Worm (Caenorhabditis elegans) whole organism, L4 larva: Measurements from ENCODE around the gene ZK666.12.

Source experiments
- D1046.2 ChIP-seq: fragments of 200-800 bp; sonication (Bioruptor generic); IDR thresholded peaks from 2 replicates; pipeline ENCODE4 v1.3.6; 2022; ENCODE audit warnings: missing genetic modification characterization, missing compliant biosample characterization
- F44E2.7 ChIP-seq: fragments of 200-800 bp; sonication (Bioruptor generic); IDR thresholded peaks from 2 replicates; pipeline ENCODE4 v2.1.2; 2022; ENCODE audit warnings: missing genetic modification characterization, missing compliant biosample characterization
- Y75B8A.6 ChIP-seq: fragments of 200-800 bp; sonication (Bioruptor generic); IDR thresholded peaks from 2 replicates; pipeline ENCODE4 v1.3.6; 2022; ENCODE audit warnings: missing genetic modification reagents, missing genetic modification characterization, missing compliant biosample characterization
- ZK546.5 ChIP-seq, 2 experiments: sonication (generic microtip); optimal IDR thresholded peaks; 2 replicates each; lab custom pipeline; 2017; ENCODE audit warnings: missing biosample characterization in 2 of 2, missing genetic modification characterization in 2 of 2
- aha-1 ChIP-seq: fragments of 150-350 bp; peaks from one replicate; lab custom pipeline; 2014; ENCODE audit warnings: missing biosample characterization, missing genetic modification characterization
- ceh-28 ChIP-seq: fragments of 150-350 bp; optimal IDR thresholded peaks from 2 replicates; lab custom pipeline; 2014; ENCODE audit warnings: missing biosample characterization, missing genetic modification reagents, missing genetic modification characterization
- ceh-32 ChIP-seq: sonication (generic microtip); optimal IDR thresholded peaks from 2 replicates; lab custom pipeline; 2016; ENCODE audit warnings: mild to moderate bottlenecking, missing genetic modification characterization, missing compliant biosample characterization; ENCODE audit not compliant: poor library complexity
- ceh-44 ChIP-seq: fragments of 200-800 bp; sonication (Bioruptor generic); IDR thresholded peaks from 2 replicates; pipeline ENCODE4 v1.3.6; 2022; ENCODE audit warnings: missing genetic modification reagents, missing genetic modification characterization, missing compliant biosample characterization
- ceh-62 ChIP-seq: sonication (generic microtip); optimal IDR thresholded peaks from 2 replicates; lab custom pipeline; 2017; ENCODE audit warnings: missing biosample characterization, missing genetic modification characterization
- ceh-82 ChIP-seq: sonication (generic microtip); optimal IDR thresholded peaks from 2 replicates; lab custom pipeline; 2017; ENCODE audit warnings: missing biosample characterization, missing genetic modification characterization
- daf-12 ChIP-seq: fragments of 150-350 bp; optimal IDR thresholded peaks from 2 replicates; lab custom pipeline; 2014; ENCODE audit warnings: missing biosample characterization, missing genetic modification reagents, missing genetic modification characterization
- dmd-6 ChIP-seq: fragments of 200-800 bp; sonication (Bioruptor generic); IDR thresholded peaks from 2 replicates; pipeline ENCODE4 v1.3.6; 2022; ENCODE audit warnings: missing genetic modification reagents, missing genetic modification characterization, missing compliant biosample characterization
- dmd-8 ChIP-seq: fragments of 200-800 bp; sonication (Bioruptor generic); IDR thresholded peaks from 2 replicates; pipeline ENCODE4 v1.3.6; 2022; ENCODE audit warnings: missing genetic modification characterization, missing compliant biosample characterization
- dmd-9 ChIP-seq: fragments of 200-800 bp; sonication (Bioruptor generic); IDR thresholded peaks from 2 replicates; pipeline ENCODE4 v1.3.6; 2022; ENCODE audit warnings: missing genetic modification reagents, missing genetic modification characterization, missing compliant biosample characterization
- duxl-1 ChIP-seq: sonication (generic microtip); optimal IDR thresholded peaks from 2 replicates; lab custom pipeline; 2016; ENCODE audit warnings: mild to moderate bottlenecking, missing genetic modification characterization, moderate library complexity, missing compliant biosample characterization; ENCODE audit not compliant: poor library complexity
- dve-1 ChIP-seq: sonication (generic microtip); optimal IDR thresholded peaks from 2 replicates; lab custom pipeline; 2017; ENCODE audit warnings: antibody characterized with exemption, mild to moderate bottlenecking, missing genetic modification characterization, missing compliant biosample characterization; ENCODE audit not compliant: insufficient read depth
- egl-43 ChIP-seq: fragments of 200-800 bp; sonication (Bioruptor generic); IDR thresholded peaks from 2 replicates; pipeline ENCODE4 v1.3.6; 2022; ENCODE audit warnings: missing genetic modification reagents, missing genetic modification characterization, missing compliant biosample characterization
- hif-1 ChIP-seq, 2 experiments: sonication (generic microtip); optimal IDR thresholded peaks; 2 replicates each; lab custom pipeline; 2016 to 2017; ENCODE audit warnings: missing compliant biosample characterization in 2 of 2, missing genetic modification characterization in 2 of 2, missing genetic modification reagents in 2 of 2, missing genotype in 2 of 2, mild to moderate bottlenecking in 1 of 2
- lim-7 ChIP-seq: fragments of 200-800 bp; sonication (Bioruptor generic); IDR thresholded peaks from 2 replicates; pipeline ENCODE4 v1.3.6; 2022; ENCODE audit warnings: missing genetic modification characterization, missing compliant biosample characterization
- lin-13 ChIP-seq: fragments of 150-350 bp; optimal IDR thresholded peaks from 2 replicates; lab custom pipeline; 2014; ENCODE audit warnings: missing biosample characterization, missing genetic modification reagents, missing genetic modification characterization
- lin-38 ChIP-seq: fragments of 200-800 bp; sonication (Bioruptor generic); IDR thresholded peaks from 2 replicates; pipeline ENCODE4 v1.3.6; 2022; ENCODE audit warnings: missing genetic modification reagents, missing genetic modification characterization, missing compliant biosample characterization
- lin-39 ChIP-seq: fragments of 150-350 bp; optimal IDR thresholded peaks from 2 replicates; lab custom pipeline; 2014; ENCODE audit warnings: missing biosample characterization, missing genetic modification reagents, missing genetic modification characterization
- lir-3 ChIP-seq: sonication (generic microtip); optimal IDR thresholded peaks from 2 replicates; lab custom pipeline; 2016; ENCODE audit warnings: mild to moderate bottlenecking, missing genetic modification characterization, missing compliant biosample characterization
- lsy-2 ChIP-seq, 2 experiments: fragments of 150-350 bp in 1 of 2; sonication (generic microtip) in 1 of 2; optimal IDR thresholded peaks; 2 replicates each; lab custom pipeline; 2014 to 2017; ENCODE audit warnings: missing biosample characterization in 2 of 2, missing genetic modification characterization in 2 of 2
- madf-5 ChIP-seq, 2 experiments: fragments of 200-800 bp; sonication (Bioruptor generic); IDR thresholded peaks; 2 replicates each; pipeline ENCODE4 v1.3.6; 2022; ENCODE audit warnings: missing compliant biosample characterization in 2 of 2, missing genetic modification characterization in 2 of 2
- mep-1 ChIP-seq: fragments of 150-350 bp; sonication (generic microtip); optimal IDR thresholded peaks from 3 replicates; lab custom pipeline; 2014; ENCODE audit warnings: missing biosample characterization, missing genetic modification characterization
- mes-2 ChIP-seq: sonication (generic microtip); optimal IDR thresholded peaks from 2 replicates; lab custom pipeline; 2016; ENCODE audit warnings: missing genotype, mild to moderate bottlenecking, missing genetic modification characterization, missing compliant biosample characterization; ENCODE audit not compliant: poor library complexity, severe bottlenecking
- mxl-2 ChIP-seq: fragments of 200-800 bp; sonication (Bioruptor generic); conservative IDR thresholded peaks from 2 replicates; pipeline ENCODE4 v1.3.6; 2022; ENCODE audit warnings: missing genetic modification reagents, missing genetic modification characterization, missing compliant biosample characterization
- nhr-102 ChIP-seq: sonication (generic microtip); optimal IDR thresholded peaks from 2 replicates; lab custom pipeline; 2016; ENCODE audit warnings: mild to moderate bottlenecking, missing genetic modification characterization, moderate library complexity, missing compliant biosample characterization
- nhr-11 ChIP-seq: fragments of 150-350 bp; optimal IDR thresholded peaks from 2 replicates; lab custom pipeline; 2014; ENCODE audit warnings: missing biosample characterization, missing genetic modification characterization
- nhr-111 ChIP-seq: fragments of 200-800 bp; sonication (Bioruptor generic); optimal IDR thresholded peaks from 2 replicates; lab custom pipeline; 2018; ENCODE audit warnings: mild to moderate bottlenecking, missing genetic modification characterization, missing compliant biosample characterization
- nhr-41 ChIP-seq: fragments of 200-800 bp; sonication (Bioruptor generic); IDR thresholded peaks from 2 replicates; pipeline ENCODE4 v1.3.6; 2022; ENCODE audit warnings: missing genetic modification reagents, missing genetic modification characterization, missing compliant biosample characterization
- nhr-42 ChIP-seq: fragments of 200-800 bp; sonication (Bioruptor generic); IDR thresholded peaks from 2 replicates; pipeline ENCODE4 v1.3.6; 2022; ENCODE audit warnings: missing genetic modification characterization, missing compliant biosample characterization
- rbr-2 ChIP-seq: sonication (generic microtip); optimal IDR thresholded peaks from 2 replicates; lab custom pipeline; 2016; ENCODE audit warnings: missing genotype, missing genetic modification characterization, missing compliant biosample characterization
- sdz-12 ChIP-seq: fragments of 200-800 bp; sonication (Bioruptor generic); optimal IDR thresholded peaks from 2 replicates; lab custom pipeline; 2018; ENCODE audit warnings: mild to moderate bottlenecking, missing genetic modification characterization, missing compliant biosample characterization
- set-16 ChIP-seq: fragments of 200-800 bp; sonication (Bioruptor generic); IDR thresholded peaks from 2 replicates; pipeline ENCODE4 v1.3.6; 2022; ENCODE audit warnings: missing genetic modification reagents, missing genetic modification characterization, missing compliant biosample characterization
- tag-97 ChIP-seq: fragments of 200-800 bp; sonication (Bioruptor generic); IDR thresholded peaks from 2 replicates; pipeline ENCODE4 v1.3.6; 2022; ENCODE audit warnings: missing genetic modification characterization, missing compliant biosample characterization
- tra-1 ChIP-seq: fragments of 200-800 bp; sonication (Bioruptor generic); IDR thresholded peaks from 2 replicates; pipeline ENCODE4 v1.3.6; 2022; ENCODE audit warnings: missing genetic modification reagents, missing genetic modification characterization, missing compliant biosample characterization
- unc-130 ChIP-seq: sonication (generic microtip); optimal IDR thresholded peaks from 2 replicates; lab custom pipeline; 2016; ENCODE audit warnings: missing genetic modification reagents, missing genetic modification characterization, missing compliant biosample characterization
- vab-7 ChIP-seq: fragments of 200-800 bp; sonication (Bioruptor generic); IDR thresholded peaks from 2 replicates; pipeline ENCODE4 v1.3.6; 2022; ENCODE audit warnings: missing genetic modification reagents, missing genetic modification characterization, missing compliant biosample characterization
- zip-2 ChIP-seq: fragments of 150-350 bp; optimal IDR thresholded peaks from 2 replicates; lab custom pipeline; 2014; ENCODE audit warnings: missing biosample characterization, missing genetic modification characterization

ZK666.12 gene

ce11 chrII:10529218-10529751, 33.3 kb downstream of the ZK666.12 start (continued):
- peak; percentile 78 for TF ChIP-seq dve-1 (tag; lab: Kevin White, UChicago)

ce11 chrII:10530907-10531306, 34.9 kb downstream of the ZK666.12 start:
- TF ChIP-seq set-16 (peak; percentile 56), D1046.2 (GFP tag; lab: Robert Waterston, UW) (0 out of 2 replicates have a peak, but pooled peaks have one; percentile 39), ceh-28 (tag; lab: Kevin White, UChicago) (no peak), nhr-42 (GFP tag; lab: Robert Waterston, UW) (0 out of 2 replicates have a peak, but pooled peaks have one; percentile 47)

ce11 chrII:10531604-10532003, 35.6 kb downstream of the ZK666.12 start:
- TF ChIP-seq sdz-12 (GFP tag; lab: Kevin White, UChicago) (no peak), set-16 (peak; percentile 74), egl-43 (GFP tag; lab: Robert Waterston, UW) (0 out of 2 replicates have a peak, but pooled peaks have one; percentile 30)

ce11 chrII:10533985-10534384, 38.0 kb downstream of the ZK666.12 start:
- TF ChIP-seq aha-1 (tag; lab: Kevin White, UChicago) (peak; percentile 94), nhr-111 (GFP tag; lab: Kevin White, UChicago) (no peak)

- TF ChIP-seq mep-1 (tag; lab: Kevin White, UChicago) = no peak
- no peak for TF ChIP-seq lim-7 (GFP tag; lab: Robert Waterston, UW)
- TF ChIP-seq daf-12 (tag; lab: Kevin White, UChicago) = no peak
- TF ChIP-seq lin-13 = no peak
Observed at ce11 chrII:10537571-10537970, 41.6 kb downstream of the ZK666.12 start, which contains the start of gene R166.2. Gene R166.2, minus strand, starts transcription at chrII:10537671.

ce11 chrII:10537988-10538387, 42.0 kb downstream of the ZK666.12 start:
- TF ChIP-seq dmd-9 (peak; percentile 88), ceh-82 (tag; lab: Kevin White, UChicago) (no peak), ceh-32 (tag; lab: Kevin White, UChicago) (no peak), ceh-62 (no peak), duxl-1 (tag; lab: Kevin White, UChicago) (peak; percentile 59), nhr-11 (tag; lab: Kevin White, UChicago) (peak; percentile 45), lin-39 (tag; lab: Kevin White, UChicago) (no peak), ZK546.5 (tag; optimal IDR thresholded peaks at IDR 0.05; lab: Kevin White, UChicago) (no peak), nhr-41 (GFP tag; lab: Robert Waterston, UW) (no peak), tra-1 (peak; percentile 66), unc-130 (GFP tag; lab: Kevin White, UChicago) (peak; percentile 63), vab-7 (no peak), zip-2 (no peak), hif-1 (tag; optimal IDR thresholded peaks at IDR 0.05; lab: Kevin White, UChicago) (peak in 1 of 2 experiments; percentile 78), lin-38 (GFP tag; lab: Robert Waterston, UW) (peak; percentile 63), nhr-102 (tag; lab: Kevin White, UChicago) (peak; percentile 14), lsy-2 (tag; optimal IDR thresholded peaks at IDR 0.05; lab: Kevin White, UChicago) (peak in 1 of 2 experiments; percentile 75), dmd-8 (GFP tag; lab: Robert Waterston, UW) (no peak), Y75B8A.6 (no peak), dmd-6 (peak; percentile 48), dve-1 (tag; lab: Kevin White, UChicago) (peak; percentile 60), rbr-2 (tag; lab: Kevin White, UChicago) (peak; percentile 30), mes-2 (peak; percentile 97), lir-3 (no peak), ceh-44 (GFP tag; lab: Robert Waterston, UW) (0 out of 2 replicates have a peak, but pooled peaks have one; percentile 28), madf-5 (GFP tag; IDR thresholded peaks at IDR 0.05; lab: Robert Waterston, UW) (0 out of 4 replicates have a peak, but pooled peaks of 1 of the 2 experiments have one; percentile 36), mxl-2 (GFP tag; lab: Robert Waterston, UW) (no peak), F44E2.7 (GFP tag; lab: Robert Waterston, UW) (no peak), tag-97 (GFP tag; lab: Robert Waterston, UW) (0 out of 2 replicates have a peak, but pooled peaks have one; percentile 73)
